Worm (Caenorhabditis elegans) whole organism, mixed stage, embryonic: ENCODE results near the gene pes-4.

Experiments
- ces-1 ChIP-seq: fragments of 150-350 bp; optimal IDR thresholded peaks from 2 replicates; lab custom pipeline; 2014; ENCODE audit warnings: missing biosample characterization, missing genetic modification reagents, missing genetic modification characterization
- elt-1 ChIP-seq: sonication (generic microtip); optimal IDR thresholded peaks from 2 replicates; lab custom pipeline; 2017; ENCODE audit warnings: missing genetic modification characterization, mild to moderate bottlenecking, missing compliant biosample characterization, antibody characterized with exemption, moderate library complexity, borderline replicate concordance; ENCODE audit not compliant: insufficient read depth
- nhr-28 ChIP-seq: fragments of 150-350 bp; optimal IDR thresholded peaks from 2 replicates; lab custom pipeline; 2014; ENCODE audit warnings: missing biosample characterization, missing genetic modification characterization
- tbx-8 ChIP-seq: fragments of 200-800 bp; sonication (Bioruptor generic); optimal IDR thresholded peaks from 2 replicates; lab custom pipeline; 2018; ENCODE audit warnings: mild to moderate bottlenecking, missing genetic modification characterization, moderate library complexity, missing compliant biosample characterization

DNA sequence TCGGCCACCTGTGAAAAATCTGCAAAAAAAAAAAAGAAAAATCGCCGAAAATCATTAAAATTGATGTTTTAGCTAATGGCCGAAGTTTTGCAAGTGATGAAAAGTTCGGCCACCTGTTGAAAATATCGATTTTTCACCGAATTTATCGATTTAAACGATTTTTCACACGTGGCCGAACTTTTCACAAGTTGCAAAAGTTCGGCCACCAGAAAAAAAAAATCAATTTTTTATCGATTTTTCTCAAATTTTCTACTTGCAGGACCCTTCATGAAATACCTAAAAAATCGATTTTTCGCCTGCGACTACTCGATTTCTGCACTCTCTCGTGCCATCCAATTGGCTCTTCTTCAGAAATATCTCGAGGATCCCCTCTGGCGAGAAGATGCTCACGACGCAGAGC is 19.4 kb downstream of the pes-4 start:
- TF ChIP-seq tbx-8 (GFP tag; lab: Kevin White, UChicago) (no peak), nhr-28 (tag; lab: Kevin White, UChicago) (no peak), ces-1 (GFP tag; lab: Kevin White, UChicago) (no peak), elt-1 (tag; lab: Kevin White, UChicago) (no peak)
